Worm (Caenorhabditis elegans) whole organism, L1 larva: Measurements from ENCODE around the gene pitp-1.

Experiments
- ama-1 ChIP-seq: fragments of 150-350 bp; optimal IDR thresholded peaks from 2 replicates; lab custom pipeline; 2014
- blmp-1 ChIP-seq: fragments of 150-350 bp; optimal IDR thresholded peaks from 2 replicates; lab custom pipeline; 2014; ENCODE audit warnings: missing biosample characterization, missing genetic modification characterization
- fos-1 ChIP-seq: fragments of 150-350 bp; optimal IDR thresholded peaks from 2 replicates; lab custom pipeline; 2014; ENCODE audit warnings: missing biosample characterization, missing genetic modification characterization
- lin-15B ChIP-seq: fragments of 150-350 bp; sonication (generic microtip); optimal IDR thresholded peaks from 3 replicates; lab custom pipeline; 2014; ENCODE audit warnings: missing biosample characterization, missing genetic modification characterization
- lin-35 ChIP-seq, 2 experiments: fragments of 150-350 bp; optimal IDR thresholded peaks; 2 replicates each; lab custom pipeline; 2014; ENCODE audit warnings: missing biosample characterization in 2 of 2, missing genetic modification characterization in 2 of 2, missing genetic modification reagents in 2 of 2
- nhr-12 ChIP-seq: sonication (generic microtip); optimal IDR thresholded peaks from 2 replicates; lab custom pipeline; 2017; ENCODE audit warnings: missing biosample characterization, missing genetic modification characterization
- nhr-28 ChIP-seq: fragments of 150-350 bp; optimal IDR thresholded peaks from 2 replicates; lab custom pipeline; 2014; ENCODE audit warnings: missing biosample characterization, missing genetic modification characterization
- nhr-77 ChIP-seq: fragments of 150-350 bp; optimal IDR thresholded peaks from 2 replicates; lab custom pipeline; 2014; ENCODE audit warnings: missing biosample characterization, missing genetic modification characterization
- sox-4 ChIP-seq: sonication (generic microtip); optimal IDR thresholded peaks from 2 replicates; lab custom pipeline; 2016; ENCODE audit warnings: missing genetic modification characterization, missing compliant biosample characterization
- unc-130 ChIP-seq: fragments of 150-350 bp; optimal IDR thresholded peaks from 2 replicates; lab custom pipeline; 2017; ENCODE audit warnings: missing biosample characterization, missing genetic modification characterization, inconsistent platforms
- xbp-1 ChIP-seq: sonication (generic microtip); optimal IDR thresholded peaks from 2 replicates; lab custom pipeline; 2016; ENCODE audit warnings: missing genetic modification characterization, missing compliant biosample characterization
- zag-1 ChIP-seq: fragments of 150-350 bp; optimal IDR thresholded peaks from 2 replicates; lab custom pipeline; 2014; ENCODE audit warnings: missing biosample characterization, missing genetic modification characterization

- TF ChIP-seq sox-4 (tag; lab: Kevin White, UChicago) (no peak), ama-1 (lab: Kevin White, UChicago) (no peak), lin-15B (tag; lab: Kevin White, UChicago) (no peak), zag-1 (no peak), nhr-77 (tag; lab: Kevin White, UChicago) (no peak), xbp-1 (tag; lab: Kevin White, UChicago) (no peak), blmp-1 (no peak), lin-35 (GFP tag; optimal IDR thresholded peaks at IDR 0.05; lab: Kevin White, UChicago) (no peak), fos-1 (tag; lab: Kevin White, UChicago) (no peak), unc-130 (tag; lab: Kevin White, UChicago) (no peak), nhr-28 (tag; lab: Kevin White, UChicago) (no peak), nhr-12 (tag; lab: Kevin White, UChicago) (no peak)
Observed at ce11 chrIII:3569763-3570162, 40.2 kb upstream of the pitp-1 start.
